Fruit fly (Drosophila melanogaster) whole organism, embryonic: Measurements from ENCODE around the gene zetaCOP.
A peak's percentile ranks its signal among the peaks of the same experiment; 100 is the strongest.

Experiments
- Antp ChIP-seq: fragments of 200-800 bp; sonication (Bioruptor generic); optimal IDR thresholded peaks from 3 replicates; lab custom pipeline; 2016; ENCODE audit warnings: missing biosample characterization, missing genetic modification characterization
- Bgb ChIP-seq: fragments of 200-800 bp; sonication (Bioruptor generic); IDR thresholded peaks from 2 replicates; pipeline ENCODE4 v1.3.6; 2022; ENCODE audit warnings: missing biosample characterization, missing genetic modification characterization; ENCODE audit not compliant: partially characterized antibody
- CG10209 ChIP-seq: fragments of 200-800 bp; sonication (Bioruptor generic); optimal IDR thresholded peaks from 3 replicates; lab custom pipeline; 2017; ENCODE audit warnings: missing biosample characterization, mild to moderate bottlenecking, missing genetic modification characterization, missing genetic modification reagents
- CG1024 ChIP-seq: fragments of 200-800 bp; sonication (Bioruptor generic); IDR thresholded peaks from 2 replicates; pipeline ENCODE4 v1.3.6; 2022; ENCODE audit warnings: missing biosample characterization, missing genetic modification characterization
- CG10565 ChIP-seq: fragments of 200-800 bp; sonication (Bioruptor generic); optimal IDR thresholded peaks from 3 replicates; lab custom pipeline; 2016; ENCODE audit warnings: missing biosample characterization, mild to moderate bottlenecking, missing genetic modification characterization
- CG11085 ChIP-seq: fragments of 200-800 bp; sonication (Bioruptor generic); IDR thresholded peaks from 2 replicates; pipeline ENCODE4 v1.3.6; 2022; ENCODE audit warnings: missing biosample characterization, missing genetic modification characterization
- CG11456 ChIP-seq: fragments of 200-800 bp; sonication (Bioruptor generic); IDR thresholded peaks from 3 replicates; pipeline ENCODE4 v1.3.6; 2022; ENCODE audit warnings: missing biosample characterization, missing genetic modification characterization
- CG11504 ChIP-seq: fragments of 200-800 bp; sonication (Bioruptor generic); optimal IDR thresholded peaks from 3 replicates; lab custom pipeline; 2019; ENCODE audit warnings: missing biosample characterization, mild to moderate bottlenecking, missing genetic modification characterization, moderate library complexity
- CG11560 ChIP-seq: fragments of 200-800 bp; sonication (Bioruptor generic); IDR thresholded peaks from 3 replicates; pipeline ENCODE4 v1.3.6; 2022; ENCODE audit warnings: missing biosample characterization, missing genetic modification characterization
- CG13296 ChIP-seq: fragments of 200-800 bp; sonication (Bioruptor generic); optimal IDR thresholded peaks from 3 replicates; lab custom pipeline; 2018; ENCODE audit warnings: missing biosample characterization, mild to moderate bottlenecking, missing genetic modification characterization
- CG1603 ChIP-seq: fragments of 200-800 bp; sonication (Bioruptor generic); optimal IDR thresholded peaks from 2 replicates; lab custom pipeline; 2019; ENCODE audit warnings: missing biosample characterization, mild to moderate bottlenecking, missing genetic modification characterization, moderate library complexity
- CG1832 ChIP-seq: fragments of 200-800 bp; sonication (Bioruptor generic); optimal IDR thresholded peaks from 2 replicates; lab custom pipeline; 2017; ENCODE audit warnings: missing biosample characterization, mild to moderate bottlenecking, missing genetic modification characterization, inconsistent platforms
- CG18764 ChIP-seq: fragments of 200-800 bp; sonication (Bioruptor generic); optimal IDR thresholded peaks from 3 replicates; lab custom pipeline; 2016; ENCODE audit warnings: missing biosample characterization, missing genetic modification characterization
- CG2712 ChIP-seq: fragments of 200-800 bp; optimal IDR thresholded peaks from 3 replicates; lab custom pipeline; 2019; ENCODE audit warnings: missing biosample characterization, mild to moderate bottlenecking, missing genetic modification characterization, moderate library complexity
- CG2875 ChIP-seq: fragments of 200-800 bp; sonication (Bioruptor generic); optimal IDR thresholded peaks from 2 replicates; lab custom pipeline; 2017; ENCODE audit warnings: missing biosample characterization, mild to moderate bottlenecking, missing genetic modification characterization, missing genetic modification reagents
- CG3838 ChIP-seq: fragments of 200-800 bp; sonication (Bioruptor generic); optimal IDR thresholded peaks from 3 replicates; lab custom pipeline; 2016; ENCODE audit warnings: missing biosample characterization, missing genetic modification characterization
- CG42726 ChIP-seq: fragments of 200-800 bp; sonication (Bioruptor generic); IDR thresholded peaks from 2 replicates; pipeline ENCODE4 v1.3.6; 2022; ENCODE audit warnings: missing biosample characterization, missing genetic modification characterization; ENCODE audit not compliant: partially characterized antibody
- CG43689 ChIP-seq: fragments of 200-800 bp; sonication (Bioruptor generic); IDR thresholded peaks from 2 replicates; pipeline ENCODE4 v1.3.6; 2022; ENCODE audit warnings: missing biosample characterization, missing genetic modification characterization
- CG4820 ChIP-seq: fragments of 200-800 bp; sonication (Bioruptor generic); optimal IDR thresholded peaks from 3 replicates; lab custom pipeline; 2016; ENCODE audit warnings: missing biosample characterization, missing genetic modification characterization
- CG6854 ChIP-seq: fragments of 200-800 bp; sonication (Bioruptor generic); optimal IDR thresholded peaks from 3 replicates; lab custom pipeline; 2017; ENCODE audit warnings: missing biosample characterization, mild to moderate bottlenecking, missing genetic modification characterization
- CG7839 ChIP-seq: fragments of 200-800 bp; sonication (Bioruptor generic); optimal IDR thresholded peaks from 3 replicates; lab custom pipeline; 2018; ENCODE audit warnings: missing biosample characterization, mild to moderate bottlenecking, missing genetic modification characterization, moderate library complexity
- CG9437 ChIP-seq: fragments of 200-800 bp; sonication (Bioruptor generic); optimal IDR thresholded peaks from 2 replicates; lab custom pipeline; 2018; ENCODE audit warnings: missing biosample characterization, mild to moderate bottlenecking, missing genetic modification characterization
- CG9797 ChIP-seq: fragments of 200-800 bp; sonication (Bioruptor generic); optimal IDR thresholded peaks from 3 replicates; lab custom pipeline; 2018; ENCODE audit warnings: missing biosample characterization, mild to moderate bottlenecking, missing genetic modification characterization
- CG9817 ChIP-seq: fragments of 200-800 bp; sonication (Bioruptor generic); optimal IDR thresholded peaks from 2 replicates; lab custom pipeline; 2018; ENCODE audit warnings: missing biosample characterization, mild to moderate bottlenecking, missing genetic modification characterization, moderate library complexity
- CHES-1-like ChIP-seq: fragments of 200-800 bp; sonication (Bioruptor generic); optimal IDR thresholded peaks from 2 replicates; lab custom pipeline; 2016; ENCODE audit warnings: missing biosample characterization, missing genetic modification characterization
- D19A ChIP-seq: fragments of 200-800 bp; optimal IDR thresholded peaks from 3 replicates; lab custom pipeline; 2019; ENCODE audit warnings: missing biosample characterization, mild to moderate bottlenecking, missing genetic modification characterization, moderate library complexity
- HLH3B ChIP-seq: fragments of 200-800 bp; sonication (Bioruptor generic); IDR thresholded peaks from 2 replicates; pipeline ENCODE4 v1.3.6; 2022; ENCODE audit warnings: missing biosample characterization, missing genetic modification characterization
- Hey ChIP-seq: fragments of 200-800 bp; sonication (Bioruptor generic); optimal IDR thresholded peaks from 3 replicates; lab custom pipeline; 2018; ENCODE audit warnings: missing biosample characterization, mild to moderate bottlenecking, missing genetic modification characterization
- Hmx ChIP-seq: fragments of 200-800 bp; sonication (Bioruptor generic); optimal IDR thresholded peaks from 2 replicates; lab custom pipeline; 2016; ENCODE audit warnings: missing biosample characterization, missing genetic modification characterization
- Hr3 ChIP-seq: fragments of 200-800 bp; sonication (Bioruptor generic); optimal IDR thresholded peaks from 3 replicates; lab custom pipeline; 2016; ENCODE audit warnings: missing biosample characterization, missing genetic modification characterization
- NfI ChIP-seq: fragments of 200-800 bp; sonication (Bioruptor generic); optimal IDR thresholded peaks from 3 replicates; lab custom pipeline; 2018; ENCODE audit warnings: missing biosample characterization, mild to moderate bottlenecking, missing genetic modification characterization, moderate library complexity
- PHDP ChIP-seq: fragments of 200-800 bp; sonication (Bioruptor generic); optimal IDR thresholded peaks from 3 replicates; lab custom pipeline; 2018; ENCODE audit warnings: missing biosample characterization, mild to moderate bottlenecking, missing genetic modification characterization, moderate library complexity
- Sry-δ ChIP-seq: fragments of 200-800 bp; sonication (Bioruptor generic); optimal IDR thresholded peaks from 2 replicates; lab custom pipeline; 2016; ENCODE audit warnings: missing biosample characterization, missing genetic modification characterization
- Tbp ChIP-seq: fragments of >200 bp; optimal IDR thresholded peaks from 2 replicates; lab custom pipeline; 2018; ENCODE audit warnings: missing biosample characterization, missing genetic modification characterization
- Vsx1 ChIP-seq: fragments of 200-800 bp; sonication (Bioruptor generic); optimal IDR thresholded peaks from 2 replicates; lab custom pipeline; 2017; ENCODE audit warnings: missing biosample characterization, mild to moderate bottlenecking, missing genetic modification characterization, missing genetic modification reagents
- Xbp1 ChIP-seq: fragments of 200-800 bp; sonication (Bioruptor generic); optimal IDR thresholded peaks from 3 replicates; lab custom pipeline; 2016; ENCODE audit warnings: missing biosample characterization, mild to moderate bottlenecking, missing genetic modification characterization
- bbx ChIP-seq: fragments of 200-800 bp; sonication (Bioruptor generic); IDR thresholded peaks from 2 replicates; pipeline ENCODE4 v1.3.6; 2022; ENCODE audit warnings: missing biosample characterization, missing genetic modification characterization; ENCODE audit not compliant: partially characterized antibody
- cato ChIP-seq: fragments of 200-800 bp; sonication (Bioruptor generic); optimal IDR thresholded peaks from 2 replicates; lab custom pipeline; 2016; ENCODE audit warnings: missing biosample characterization, missing genetic modification characterization, borderline replicate concordance
- dan ChIP-seq: fragments of 200-800 bp; sonication (Bioruptor generic); IDR thresholded peaks from 2 replicates; pipeline ENCODE4 v1.3.6; 2022; ENCODE audit warnings: missing biosample characterization, missing genetic modification characterization
- dmrt99B ChIP-seq: fragments of 200-800 bp; sonication (Bioruptor generic); optimal IDR thresholded peaks from 2 replicates; lab custom pipeline; 2018; ENCODE audit warnings: missing biosample characterization, mild to moderate bottlenecking, missing genetic modification characterization, moderate library complexity
- dpn ChIP-seq, 2 experiments: fragments of 200-800 bp; sonication (Bioruptor generic); optimal IDR thresholded peaks; 3 replicates each; lab custom pipeline; 2016; ENCODE audit warnings: missing biosample characterization in 2 of 2, missing genetic modification characterization in 2 of 2
- en ChIP-seq: fragments of 200-800 bp; sonication (Bioruptor generic); optimal IDR thresholded peaks from 2 replicates; lab custom pipeline; 2016; ENCODE audit warnings: missing biosample characterization, missing genetic modification characterization
- fru ChIP-seq: fragments of >200 bp; optimal IDR thresholded peaks from 2 replicates; lab custom pipeline; 2017
- ham ChIP-seq: fragments of 200-800 bp; sonication (Bioruptor generic); IDR thresholded peaks from 2 replicates; pipeline ENCODE4 v1.3.6; 2022; ENCODE audit warnings: missing biosample characterization, missing genetic modification characterization
- kah ChIP-seq: fragments of 200-800 bp; sonication (Bioruptor generic); optimal IDR thresholded peaks from 2 replicates; lab custom pipeline; 2018; ENCODE audit warnings: missing biosample characterization, mild to moderate bottlenecking, missing genetic modification characterization
- nmo ChIP-seq: fragments of 200-800 bp; sonication (Bioruptor generic); optimal IDR thresholded peaks from 2 replicates; lab custom pipeline; 2018; ENCODE audit warnings: missing biosample characterization, mild to moderate bottlenecking, missing genetic modification characterization, moderate library complexity
- onecut ChIP-seq: fragments of 200-800 bp; sonication (Bioruptor generic); IDR thresholded peaks from 2 replicates; pipeline ENCODE4 v1.3.6; 2022; ENCODE audit warnings: missing biosample characterization, missing genetic modification characterization
- phol ChIP-seq: fragments of 200-800 bp; sonication (Bioruptor generic); optimal IDR thresholded peaks from 3 replicates; lab custom pipeline; 2018; ENCODE audit warnings: missing biosample characterization, mild to moderate bottlenecking, missing genetic modification characterization, moderate library complexity
- pnt ChIP-seq: fragments of 200-800 bp; sonication (Bioruptor generic); optimal IDR thresholded peaks from 3 replicates; lab custom pipeline; 2016; ENCODE audit warnings: missing biosample characterization, missing genetic modification characterization
- ro ChIP-seq: fragments of 200-800 bp; sonication (Bioruptor generic); IDR thresholded peaks from 2 replicates; pipeline ENCODE4 v1.3.6; 2022; ENCODE audit warnings: missing biosample characterization, missing genetic modification characterization
- ssp ChIP-seq: fragments of 200-800 bp; sonication (Bioruptor generic); IDR thresholded peaks from 2 replicates; pipeline ENCODE4 v1.3.6; 2022; ENCODE audit warnings: missing biosample characterization, missing genetic modification characterization
- tap ChIP-seq: fragments of 200-800 bp; optimal IDR thresholded peaks from 3 replicates; lab custom pipeline; 2019; ENCODE audit warnings: missing biosample characterization, mild to moderate bottlenecking, missing genetic modification characterization, moderate library complexity

Gene zetaCOP

DNA sequence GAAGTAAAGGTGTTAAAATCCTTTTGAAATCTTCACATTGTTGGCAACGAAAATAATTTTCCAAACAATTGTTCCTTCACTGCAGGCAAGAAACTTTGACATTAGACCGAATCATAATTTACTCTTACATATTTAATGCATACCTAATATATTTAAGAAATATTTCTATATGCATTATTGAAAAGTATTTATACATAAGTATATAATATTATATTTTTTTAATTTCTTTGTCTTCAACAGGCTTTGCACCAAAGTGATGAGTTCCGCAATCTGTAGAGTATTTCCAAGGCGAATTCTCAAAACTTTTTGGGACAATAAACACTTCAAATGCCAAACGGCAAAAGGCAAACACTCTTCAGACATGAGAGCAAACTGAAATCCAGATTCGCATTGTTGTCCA, 23.7 kb upstream of the zetaCOP start (continued):
- TF ChIP-seq CG2875 (GFP tag; lab: Kevin White, UChicago) (no peak), CG3838 (GFP tag; lab: Kevin White, UChicago) (no peak), fru (lab: Kevin White, UChicago) (no peak), Bgb (GFP tag; lab: Robert Waterston, UW) (no peak), bbx (GFP tag; lab: Robert Waterston, UW) (no peak), en (no peak), CG9797 (no peak), CG1024 (GFP tag; lab: Robert Waterston, UW) (no peak), CG43689 (peak; percentile 35; the same call in 1 of the 2 replicates), CG18764 (GFP tag; lab: Kevin White, UChicago) (peak; percentile 20), Hmx (GFP tag; lab: Kevin White, UChicago) (no peak), CG9437 (peak; percentile 7), ro (GFP tag; lab: Robert Waterston, UW) (no peak), CG6854 (no peak), CHES-1-like (no peak), kah (GFP tag; lab: Kevin White, UChicago) (no peak), Hey (tag; lab: Kevin White, UChicago) (no peak), CG11085 (GFP tag; lab: Robert Waterston, UW) (no peak), phol (peak; percentile 46), CG7839 (peak; percentile 53), CG10565 (GFP tag; lab: Kevin White, UChicago) (no peak), pnt (GFP tag; lab: Kevin White, UChicago) (no peak), CG42726 (GFP tag; lab: Robert Waterston, UW) (no peak), cato (GFP tag; lab: Kevin White, UChicago) (no peak), CG1832 (GFP tag; lab: Kevin White, UChicago) (no peak), NfI (no peak), dpn (GFP tag; optimal IDR thresholded peaks at IDR 0.05; lab: Kevin White, UChicago) (peak in 1 of 2 experiments; percentile 6), CG2712 (tag; lab: Kevin White, UChicago) (peak; percentile 65), CG10209 (GFP tag; lab: Kevin White, UChicago) (peak; percentile 30), CG13296 (GFP tag; lab: Kevin White, UChicago) (peak; percentile 46), ssp (GFP tag; lab: Robert Waterston, UW) (peak; percentile 46), CG1603 (no peak), Hr3 (peak; percentile 17), CG11456 (GFP tag; lab: Robert Waterston, UW) (no peak), CG4820 (GFP tag; lab: Kevin White, UChicago) (no peak), CG11560 (no peak), CG11504 (peak; percentile 73), HLH3B (GFP tag; lab: Robert Waterston, UW) (peak; percentile 71), ham (no peak), PHDP (tag; lab: Kevin White, UChicago) (peak; percentile 56), dmrt99B (tag; lab: Kevin White, UChicago) (peak; percentile 71), Xbp1 (GFP tag; lab: Kevin White, UChicago) (peak; percentile 34), Sry-δ (GFP tag; lab: Kevin White, UChicago) (no peak), CG9817 (tag; lab: Kevin White, UChicago) (peak; percentile 7), Tbp (GFP tag; lab: Kevin White, UChicago) (no peak), Vsx1 (GFP tag; lab: Kevin White, UChicago) (no peak), D19A (tag; lab: Kevin White, UChicago) (peak; percentile 93), onecut (GFP tag; lab: Robert Waterston, UW) (no peak), Antp (GFP tag; lab: Kevin White, UChicago) (no peak), tap (tag; lab: Kevin White, UChicago) (peak; percentile 46), nmo (peak; percentile 53), dan (GFP tag; lab: Robert Waterston, UW) (no peak)
